Fruit fly (Drosophila melanogaster) whole organism, embryonic: ENCODE measurements around the gene mrva.

Experiments used
- ATbp ChIP-seq: fragments of 200-800 bp; sonication (Bioruptor generic); optimal IDR thresholded peaks from 2 replicates; lab custom pipeline; 2017; ENCODE audit warnings: missing biosample characterization, mild to moderate bottlenecking, missing genetic modification characterization, missing genetic modification reagents
- Atf6 ChIP-seq: fragments of 200-800 bp; sonication (Bioruptor generic); IDR thresholded peaks from 2 replicates; pipeline ENCODE4 v1.3.6; 2022; ENCODE audit warnings: missing biosample characterization, missing genetic modification characterization
- CG10543 ChIP-seq: fragments of 200-800 bp; sonication (Bioruptor generic); optimal IDR thresholded peaks from 3 replicates; lab custom pipeline; 2017; ENCODE audit warnings: missing biosample characterization, mild to moderate bottlenecking, missing genetic modification characterization, moderate library complexity
- CG11247 ChIP-seq: fragments of 200-800 bp; sonication (Bioruptor generic); IDR thresholded peaks from 2 replicates; pipeline ENCODE4 v1.3.6; 2022; ENCODE audit warnings: missing biosample characterization, missing genetic modification characterization
- CG12155 ChIP-seq: fragments of 200-800 bp; sonication (Bioruptor generic); optimal IDR thresholded peaks from 3 replicates; lab custom pipeline; 2016; ENCODE audit warnings: missing biosample characterization, missing genetic modification characterization
- CG12219 ChIP-seq: fragments of 200-800 bp; sonication (Bioruptor generic); optimal IDR thresholded peaks from 3 replicates; lab custom pipeline; 2018; ENCODE audit warnings: missing biosample characterization, mild to moderate bottlenecking, missing genetic modification characterization
- CG12236 ChIP-seq: fragments of 200-800 bp; sonication (Bioruptor generic); optimal IDR thresholded peaks from 2 replicates; lab custom pipeline; 2016; ENCODE audit warnings: missing biosample characterization, missing genetic modification characterization
- CG1233 ChIP-seq: fragments of 200-800 bp; sonication (Bioruptor generic); optimal IDR thresholded peaks from 4 replicates; lab custom pipeline; 2018; ENCODE audit warnings: missing biosample characterization, mild to moderate bottlenecking, missing genetic modification characterization
- CG12744 ChIP-seq: fragments of 200-800 bp; sonication (Bioruptor generic); optimal IDR thresholded peaks from 2 replicates; lab custom pipeline; 2016; ENCODE audit warnings: missing biosample characterization, missing genetic modification characterization
- CG13296 ChIP-seq: fragments of 200-800 bp; sonication (Bioruptor generic); optimal IDR thresholded peaks from 3 replicates; lab custom pipeline; 2018; ENCODE audit warnings: missing biosample characterization, mild to moderate bottlenecking, missing genetic modification characterization
- CG13424 ChIP-seq: fragments of 200-800 bp; sonication (Bioruptor generic); optimal IDR thresholded peaks from 2 replicates; lab custom pipeline; 2019; ENCODE audit warnings: missing biosample characterization, mild to moderate bottlenecking, missing genetic modification characterization, moderate library complexity
- CG15479 ChIP-seq: fragments of 200-800 bp; sonication (Bioruptor generic); optimal IDR thresholded peaks from 3 replicates; lab custom pipeline; 2019; ENCODE audit warnings: missing biosample characterization, mild to moderate bottlenecking, missing genetic modification characterization, moderate library complexity
- CG16779 ChIP-seq: fragments of 200-800 bp; sonication (Bioruptor generic); IDR thresholded peaks from 2 replicates; pipeline ENCODE4 v1.3.6; 2022; ENCODE audit warnings: missing biosample characterization, missing genetic modification characterization
- CG17328 ChIP-seq: fragments of 200-800 bp; sonication (Bioruptor generic); IDR thresholded peaks from 2 replicates; pipeline ENCODE4 v1.3.6; 2022; ENCODE audit warnings: missing biosample characterization, missing genetic modification characterization
- CG18011 ChIP-seq: fragments of 200-800 bp; sonication (Bioruptor generic); optimal IDR thresholded peaks from 2 replicates; lab custom pipeline; 2017; ENCODE audit warnings: missing biosample characterization, missing genetic modification characterization, mild to moderate bottlenecking, moderate library complexity, missing genotype
- CG2875 ChIP-seq: fragments of 200-800 bp; sonication (Bioruptor generic); optimal IDR thresholded peaks from 2 replicates; lab custom pipeline; 2017; ENCODE audit warnings: missing biosample characterization, mild to moderate bottlenecking, missing genetic modification characterization, missing genetic modification reagents
- CG3838 ChIP-seq: fragments of 200-800 bp; sonication (Bioruptor generic); optimal IDR thresholded peaks from 3 replicates; lab custom pipeline; 2016; ENCODE audit warnings: missing biosample characterization, missing genetic modification characterization
- CG5245 ChIP-seq: fragments of 200-800 bp; sonication (Bioruptor generic); optimal IDR thresholded peaks from 3 replicates; lab custom pipeline; 2016; ENCODE audit warnings: missing biosample characterization, missing genetic modification characterization
- CG6175 ChIP-seq: fragments of 200-800 bp; sonication (Bioruptor generic); IDR thresholded peaks from 3 replicates; pipeline ENCODE4 v1.3.6; 2022; ENCODE audit warnings: missing biosample characterization, missing genetic modification characterization
- CG6683 ChIP-seq: fragments of 200-800 bp; sonication (Bioruptor generic); optimal IDR thresholded peaks from 2 replicates; lab custom pipeline; 2017; ENCODE audit warnings: missing biosample characterization, mild to moderate bottlenecking, missing genetic modification characterization, missing genetic modification reagents
- CG7271 ChIP-seq: fragments of 200-800 bp; sonication (Bioruptor generic); optimal IDR thresholded peaks from 2 replicates; lab custom pipeline; 2018; ENCODE audit warnings: missing biosample characterization, mild to moderate bottlenecking, missing genetic modification characterization, moderate library complexity
- CG7963 ChIP-seq: fragments of 200-800 bp; sonication (Bioruptor generic); IDR thresholded peaks from 3 replicates; pipeline ENCODE4 v1.3.6; 2022; ENCODE audit warnings: missing biosample characterization, missing genetic modification characterization; ENCODE audit not compliant: partially characterized antibody
- CG8281 ChIP-seq: fragments of 200-800 bp; sonication (Bioruptor generic); optimal IDR thresholded peaks from 2 replicates; lab custom pipeline; 2018; ENCODE audit warnings: missing biosample characterization, mild to moderate bottlenecking, missing genetic modification characterization, moderate library complexity
- CoRest ChIP-seq: fragments of 200-800 bp; sonication (Bioruptor generic); optimal IDR thresholded peaks from 3 replicates; lab custom pipeline; 2018; ENCODE audit warnings: missing biosample characterization, mild to moderate bottlenecking, missing genetic modification characterization, moderate library complexity
- Mad ChIP-seq: fragments of 200-800 bp; sonication (Bioruptor generic); optimal IDR thresholded peaks from 2 replicates; lab custom pipeline; 2016; ENCODE audit warnings: missing biosample characterization, missing genetic modification characterization
- Med ChIP-seq: fragments of 200-800 bp; sonication (Bioruptor generic); peaks from one replicate; lab custom pipeline; 2016; ENCODE audit warnings: missing biosample characterization, missing genetic modification characterization, mild to moderate bottlenecking, inconsistent platforms, moderate library complexity
- Meics ChIP-seq: fragments of 200-800 bp; sonication (Bioruptor generic); optimal IDR thresholded peaks from 2 replicates; lab custom pipeline; 2017; ENCODE audit warnings: missing biosample characterization, mild to moderate bottlenecking, missing genetic modification characterization
- Mes4 ChIP-seq: fragments of 200-800 bp; sonication (Bioruptor generic); optimal IDR thresholded peaks from 2 replicates; lab custom pipeline; 2016; ENCODE audit warnings: missing biosample characterization, missing genetic modification characterization
- Mrtf ChIP-seq: fragments of 200-800 bp; sonication (Bioruptor generic); IDR thresholded peaks from 3 replicates; pipeline ENCODE4 v1.3.6; 2022; ENCODE audit warnings: missing biosample characterization, missing genetic modification characterization
- NC2β ChIP-seq: fragments of 200-800 bp; sonication (Bioruptor generic); optimal IDR thresholded peaks from 2 replicates; lab custom pipeline; 2016; ENCODE audit warnings: missing biosample characterization, missing genetic modification characterization
- NFAT ChIP-seq: fragments of 200-800 bp; sonication (Bioruptor generic); IDR thresholded peaks from 2 replicates; pipeline ENCODE4 v1.3.6; 2022; ENCODE audit warnings: missing biosample characterization, missing genetic modification characterization
- Nf-YA ChIP-seq: fragments of 200-800 bp; sonication (Bioruptor generic); IDR thresholded peaks from 2 replicates; pipeline ENCODE4 v1.3.6; 2022; ENCODE audit warnings: missing biosample characterization, missing genetic modification characterization
- Sox100B ChIP-seq: fragments of 200-800 bp; sonication (Bioruptor generic); optimal IDR thresholded peaks from 3 replicates; lab custom pipeline; 2018; ENCODE audit warnings: missing biosample characterization, mild to moderate bottlenecking, missing genetic modification characterization
- Stat92E ChIP-seq, 3 experiments: fragments of >200 bp in 2 of 3; fragments of 200-800 bp in 1 of 3; sonication (Bioruptor generic) in 1 of 3; optimal IDR thresholded peaks; 2 replicates each; lab custom pipeline; 2017 to 2019; ENCODE audit warnings: missing biosample characterization in 3 of 3, missing genetic modification characterization in 3 of 3, mild to moderate bottlenecking in 1 of 3, moderate library complexity in 1 of 3
- ap ChIP-seq: fragments of 200-800 bp; sonication (Bioruptor generic); IDR thresholded peaks from 2 replicates; pipeline ENCODE4 v1.3.6; 2022; ENCODE audit warnings: missing biosample characterization, missing genetic modification characterization
- bsh ChIP-seq, 2 experiments: fragments of 200-800 bp; sonication (Bioruptor generic); optimal IDR thresholded peaks; 2 replicates each; lab custom pipeline; 2017 to 2018; ENCODE audit warnings: mild to moderate bottlenecking in 2 of 2, missing biosample characterization in 2 of 2, missing genetic modification characterization in 2 of 2, moderate library complexity in 1 of 2
- ci ChIP-seq: fragments of 200-800 bp; sonication (Bioruptor generic); IDR thresholded peaks from 3 replicates; pipeline ENCODE4 v1.3.6; 2022; ENCODE audit warnings: missing biosample characterization, missing genetic modification characterization
- dati ChIP-seq: fragments of 200-800 bp; sonication (Bioruptor generic); IDR thresholded peaks from 2 replicates; pipeline ENCODE4 v1.3.6; 2022; ENCODE audit warnings: missing biosample characterization, missing genetic modification characterization
- dm ChIP-seq: fragments of 200-800 bp; sonication (Bioruptor generic); optimal IDR thresholded peaks from 3 replicates; lab custom pipeline; 2016; ENCODE audit warnings: missing biosample characterization, missing genetic modification characterization
- fd96Cb ChIP-seq: fragments of 200-800 bp; sonication (Bioruptor generic); optimal IDR thresholded peaks from 2 replicates; lab custom pipeline; 2018; ENCODE audit warnings: missing biosample characterization, mild to moderate bottlenecking, missing genetic modification characterization, moderate library complexity
- gem ChIP-seq: fragments of 200-800 bp; sonication (Bioruptor generic); optimal IDR thresholded peaks from 2 replicates; lab custom pipeline; 2019; ENCODE audit warnings: missing biosample characterization, mild to moderate bottlenecking, missing genetic modification characterization, moderate library complexity
- grau ChIP-seq: fragments of 200-800 bp; optimal IDR thresholded peaks from 3 replicates; lab custom pipeline; 2019; ENCODE audit warnings: missing biosample characterization, mild to moderate bottlenecking, missing genetic modification characterization, moderate library complexity
- grn ChIP-seq: fragments of 200-800 bp; sonication (Bioruptor generic); optimal IDR thresholded peaks from 3 replicates; lab custom pipeline; 2017; ENCODE audit warnings: missing biosample characterization, missing genetic modification characterization
- nerfin-2 ChIP-seq: fragments of 200-800 bp; sonication (Bioruptor generic); IDR thresholded peaks from 2 replicates; pipeline ENCODE4 v1.3.6; 2022; ENCODE audit warnings: missing biosample characterization, missing genetic modification characterization; ENCODE audit not compliant: partially characterized antibody
- prd ChIP-seq, 3 experiments: fragments of >200 bp in 2 of 3; fragments of 200-800 bp in 1 of 3; sonication (Bioruptor generic) in 1 of 3; optimal IDR thresholded peaks in 2 of 3; IDR thresholded peaks in 1 of 3; 2 replicates in 2 of 3; 3 replicates in 1 of 3; pipeline versions ENCODE4 v1.3.6 to Lab custom; 2017 to 2022; ENCODE audit warnings: missing biosample characterization in 1 of 3, missing genetic modification characterization in 1 of 3
- pzg ChIP-seq: fragments of 200-800 bp; sonication (Bioruptor generic); optimal IDR thresholded peaks from 3 replicates; lab custom pipeline; 2018; ENCODE audit warnings: missing biosample characterization, mild to moderate bottlenecking, missing genetic modification characterization, moderate library complexity
- rib ChIP-seq: fragments of 200-800 bp; sonication (Bioruptor generic); IDR thresholded peaks from 2 replicates; pipeline ENCODE4 v1.3.6; 2022; ENCODE audit warnings: missing biosample characterization, missing genetic modification characterization
- vvl ChIP-seq: fragments of 200-800 bp; sonication (Bioruptor generic); IDR thresholded peaks from 2 replicates; pipeline ENCODE4 v1.3.6; 2022; ENCODE audit warnings: missing biosample characterization, missing genetic modification characterization

The mrva gene

DNA sequence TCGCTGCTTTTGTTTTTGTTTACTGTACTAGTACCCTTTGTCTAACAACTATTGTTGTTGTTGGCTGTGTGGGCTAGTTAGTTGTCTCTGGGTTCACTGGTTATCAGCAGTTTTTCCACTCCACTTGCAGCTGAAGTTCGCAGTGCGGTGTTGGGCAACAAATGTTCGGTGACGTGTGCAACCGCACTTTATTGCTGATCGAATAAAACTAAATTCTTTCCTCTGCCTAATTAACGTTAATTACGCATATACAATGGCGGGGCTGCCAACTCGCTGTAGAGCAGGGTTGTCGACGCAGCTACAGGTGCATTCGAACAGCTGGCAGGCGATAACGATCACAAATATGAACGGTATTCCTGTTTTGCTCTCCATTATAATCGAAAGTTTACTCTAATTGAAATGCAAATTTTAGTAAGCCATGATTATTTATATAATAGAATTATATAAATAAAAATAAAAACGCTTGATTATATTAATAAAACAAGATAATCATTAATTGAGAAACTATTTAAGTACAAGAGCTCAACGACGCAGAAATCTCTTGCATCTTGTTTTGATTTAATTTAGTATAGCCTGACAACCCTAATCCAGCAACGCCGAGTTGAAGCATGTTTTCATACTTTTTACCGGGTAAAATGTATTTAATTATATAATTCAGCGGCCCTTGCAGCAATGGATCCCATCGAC, at the start of gene mrva, which contains the start of the genes CG42307 and mus312 (continued):
- peak in 1 of 3 experiments; percentile 36 for TF ChIP-seq Stat92E (GFP tag; optimal IDR thresholded peaks at IDR 0.05; lab: Kevin White, UChicago)
- TF ChIP-seq CG10543 (GFP tag; lab: Kevin White, UChicago) = peak; percentile 96
- no peak for TF ChIP-seq CG7963 (GFP tag; lab: Robert Waterston, UW)
- TF ChIP-seq rib (GFP tag; lab: Robert Waterston, UW) = peak; percentile 46
- peak; percentile 34; the same call in 1 of the 3 replicates for TF ChIP-seq CG6175 (GFP tag; lab: Robert Waterston, UW)
- TF ChIP-seq CG11247 (GFP tag; lab: Robert Waterston, UW) = peak; percentile 75
- no peak for TF ChIP-seq dati (GFP tag; lab: Robert Waterston, UW)
- TF ChIP-seq CG12744 = peak; percentile 8
- TF ChIP-seq CG16779 (GFP tag; lab: Robert Waterston, UW) = no peak
- peak; percentile 57 for TF ChIP-seq CG18011 (GFP tag; lab: Kevin White, UChicago)
- peak; percentile 53; the same call in 1 of the 2 replicates for TF ChIP-seq ap (GFP tag; lab: Robert Waterston, UW)
- peak; percentile 97 for TF ChIP-seq CG13424 (tag; lab: Kevin White, UChicago)
- peak; percentile 92 for TF ChIP-seq CG13296 (GFP tag; lab: Kevin White, UChicago)
- peak; percentile 27 for TF ChIP-seq CG15479 (GFP tag; lab: Kevin White, UChicago)
- peak; percentile 75 for TF ChIP-seq NFAT
- peak; percentile 79 for TF ChIP-seq CG17328 (GFP tag; lab: Robert Waterston, UW)
- peak; percentile 41 for TF ChIP-seq Mad (GFP tag; lab: Kevin White, UChicago)
- peak; percentile 78 for TF ChIP-seq CG6683 (GFP tag; lab: Kevin White, UChicago)
- peak; percentile 92 for TF ChIP-seq vvl (GFP tag; lab: Robert Waterston, UW)
- no peak for TF ChIP-seq NC2β (GFP tag; lab: Kevin White, UChicago)
- TF ChIP-seq Meics (GFP tag; lab: Kevin White, UChicago) = peak; percentile 85
- peak; percentile 83 for TF ChIP-seq Mrtf (GFP tag; lab: Robert Waterston, UW)
- peak; percentile 85 for TF ChIP-seq fd96Cb (tag; lab: Kevin White, UChicago)
- TF ChIP-seq Nf-YA (GFP tag; lab: Robert Waterston, UW) = peak; percentile 46; the same call in 1 of the 2 replicates
- TF ChIP-seq CG7271 (tag; lab: Kevin White, UChicago) = peak; percentile 41
- peak; percentile 96 for TF ChIP-seq gem (tag; lab: Kevin White, UChicago)
- TF ChIP-seq Med = peak; percentile 94
- TF ChIP-seq ci (GFP tag; lab: Robert Waterston, UW) = peak; percentile 70; the same call in 2 of the 3 replicates
- TF ChIP-seq CG12236 (GFP tag; lab: Kevin White, UChicago) = no peak
- peak; percentile 29 for TF ChIP-seq CG5245 (GFP tag; lab: Kevin White, UChicago)
- TF ChIP-seq grau (tag; lab: Kevin White, UChicago) = peak; percentile 94
- no peak for TF ChIP-seq Mes4
- no peak for TF ChIP-seq CG8281 (tag; lab: Kevin White, UChicago)
- peak; percentile 0 for TF ChIP-seq CG3838 (GFP tag; lab: Kevin White, UChicago)
- peak; percentile 32 for TF ChIP-seq CG12219 (GFP tag; lab: Kevin White, UChicago)
- peak in 1 of 2 experiments; percentile 92 for TF ChIP-seq bsh (GFP tag; optimal IDR thresholded peaks at IDR 0.05; lab: Kevin White, UChicago)
- TF ChIP-seq grn = peak; percentile 91
- no peak for TF ChIP-seq Sox100B (GFP tag; lab: Kevin White, UChicago)
- TF ChIP-seq CG12155 (GFP tag; lab: Kevin White, UChicago) = peak; percentile 93
- TF ChIP-seq Atf6 = peak; percentile 69
- TF ChIP-seq prd (optimal IDR thresholded peaks at IDR 0.05; lab: Kevin White, UChicago) = no peak
- TF ChIP-seq prd (GFP tag; IDR thresholded peaks at IDR 0.05; lab: Robert Waterston, UW) = peak; percentile 82
- peak; percentile 52 for TF ChIP-seq CG2875 (GFP tag; lab: Kevin White, UChicago)
- peak; percentile 96 for TF ChIP-seq CoRest (tag; lab: Kevin White, UChicago)
- TF ChIP-seq CG1233 (GFP tag; lab: Kevin White, UChicago) = peak; percentile 57
- peak; percentile 76 for TF ChIP-seq pzg
- no peak for TF ChIP-seq nerfin-2 (GFP tag; lab: Robert Waterston, UW)
- no peak for TF ChIP-seq ATbp
- TF ChIP-seq dm (GFP tag; lab: Kevin White, UChicago) = peak; percentile 24
